Fruit fly (Drosophila melanogaster): Measurements from ENCODE around the gene CG13659.

- no peak for TF ChIP-seq pan (optimal IDR thresholded peaks at IDR 0.05)
- no peak for TF ChIP-seq usp (GFP tag; optimal IDR thresholded peaks at IDR 0.05)
- TF ChIP-seq Dll (optimal IDR thresholded peaks at IDR 0.05): no peak
- no peak for TF ChIP-seq EcR (GFP tag; optimal IDR thresholded peaks at IDR 0.05)
- TF ChIP-seq CG8478 (optimal IDR thresholded peaks at IDR 0.05): no peak
Observed at dm6 chr3R:25283209-25283670, 17.5 kb upstream of the CG13659 start, which contains the start of gene CG31300.

Data from whole organism.